Worm (Caenorhabditis elegans): Measurements from ENCODE around the gene asns-1.

asns-1 gene

DNA sequence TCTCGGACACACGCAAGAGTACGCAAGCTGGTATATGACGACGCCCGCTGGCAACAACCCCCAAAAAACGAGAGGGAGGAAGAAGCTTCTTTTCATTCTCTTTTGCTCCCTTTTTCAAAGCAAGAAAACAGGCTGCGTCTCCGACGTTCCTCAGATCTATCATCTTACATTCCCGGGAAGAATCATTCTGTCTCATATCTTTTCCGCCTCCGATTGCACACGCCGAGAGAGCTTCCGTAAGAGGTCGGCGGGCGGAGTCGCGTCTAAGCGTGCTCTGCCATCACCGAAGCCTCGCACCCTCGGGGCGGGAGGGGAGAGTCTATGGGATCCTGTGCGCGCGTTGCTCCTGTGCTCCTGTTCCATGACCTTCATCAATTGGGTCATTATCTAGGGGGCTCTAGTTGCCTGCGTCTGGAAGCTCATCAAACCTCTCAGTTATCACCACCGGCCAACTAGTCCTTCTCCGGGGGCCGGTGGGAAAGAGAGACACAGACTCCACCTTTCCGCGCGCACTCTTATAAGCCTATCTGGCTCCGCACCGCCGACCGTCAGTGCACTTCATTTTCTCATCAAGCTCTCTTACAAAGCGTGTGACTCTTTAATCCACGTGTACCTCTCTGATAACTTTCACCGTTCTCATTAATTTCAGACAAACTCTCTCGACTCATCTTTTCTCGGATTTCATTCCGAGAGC lies at the start of gene asns-1, which contains the start of gene slc-17.8:
TSS of gene asns-1 (plus strand) at position 644 of the 694 bp plus-strand sequence.
TSS of gene slc-17.8 (minus strand) at position 51 of the 694 bp plus-strand sequence.
- TF ChIP-seq snpc-4 (tag; optimal IDR thresholded peaks at IDR 0.05) (no peak), unc-86 (tag; optimal IDR thresholded peaks at IDR 0.05) (no peak), mab-9 (GFP tag; IDR thresholded peaks at IDR 0.05) (no peak), hlh-4 (tag; optimal IDR thresholded peaks at IDR 0.05) (no peak)

- no peak for TF ChIP-seq ceh-88 (GFP tag; IDR thresholded peaks at IDR 0.05)
Observed at ce11 chrV:8499407-8499806, 46.6 kb upstream of the asns-1 start.

- no peak for TF ChIP-seq nhr-28 (tag; optimal IDR thresholded peaks at IDR 0.05)
- TF ChIP-seq mab-9 (GFP tag; IDR thresholded peaks at IDR 0.05), result peak; percentile 86
- TF ChIP-seq swsn-7 (tag; optimal IDR thresholded peaks at IDR 0.05), result peak; percentile 94
- peak; percentile 91 for TF ChIP-seq xbp-1 (tag; optimal IDR thresholded peaks at IDR 0.05)
- peak; percentile 55 for TF ChIP-seq tlp-1 (tag; optimal IDR thresholded peaks at IDR 0.05)
- peak; percentile 35 for TF ChIP-seq Y116A8C.19 (tag; optimal IDR thresholded peaks at IDR 0.05; ENCODE audit: borderline replicate concordance)
- TF ChIP-seq unc-98 (GFP tag; IDR thresholded peaks at IDR 0.05), result peak; percentile 75
- TF ChIP-seq unc-86 (tag; optimal IDR thresholded peaks at IDR 0.05), result peak; percentile 89
- peak; percentile 73 to 81 for TF ChIP-seq efl-1 (optimal IDR thresholded peaks at IDR 0.05)
- peak; percentile 62 to 98 for TF ChIP-seq efl-1 (GFP tag; optimal IDR thresholded peaks at IDR 0.05 in 1 of 2)
- peak; percentile 33 for TF ChIP-seq blmp-1 (tag; optimal IDR thresholded peaks at IDR 0.05)
- TF ChIP-seq nhr-237 (tag; optimal IDR thresholded peaks at IDR 0.05), result peak; percentile 12
- peak; percentile 67 for TF ChIP-seq unc-62 (GFP tag; optimal IDR thresholded peaks at IDR 0.05)
- no peak for TF ChIP-seq lin-15B (tag; optimal IDR thresholded peaks at IDR 0.05)
- peak; percentile 62 for TF ChIP-seq vab-15 (tag; optimal IDR thresholded peaks at IDR 0.05)
- TF ChIP-seq alr-1 (tag; optimal IDR thresholded peaks at IDR 0.05; ENCODE audit: borderline replicate concordance), result no peak
- TF ChIP-seq mep-1 (tag; optimal IDR thresholded peaks at IDR 0.05), result peak; percentile 93
- TF ChIP-seq lin-35 (GFP tag; optimal IDR thresholded peaks at IDR 0.05), result peak; percentile 70 to 83
- peak; percentile 70 for TF ChIP-seq isw-1 (GFP tag; IDR thresholded peaks at IDR 0.05)
- peak; percentile 55 for TF ChIP-seq fkh-10 (GFP tag; optimal IDR thresholded peaks at IDR 0.05)
- peak; percentile 89 for TF ChIP-seq grh-1 (GFP tag; IDR thresholded peaks at IDR 0.05)
- peak; percentile 85 for TF ChIP-seq lin-14 (GFP tag; optimal IDR thresholded peaks at IDR 0.05)
- TF ChIP-seq C04F5.9 (tag; optimal IDR thresholded peaks at IDR 0.05), result peak; percentile 68
- TF ChIP-seq rnt-1 (tag; optimal IDR thresholded peaks at IDR 0.05), result peak; percentile 97
- TF ChIP-seq hlh-17 (GFP tag; optimal IDR thresholded peaks at IDR 0.05; ENCODE audit: borderline replicate concordance), result peak; percentile 69
- TF ChIP-seq nhr-12 (tag; optimal IDR thresholded peaks at IDR 0.05), result peak; percentile 39
- peak; percentile 92 for TF ChIP-seq ztf-4 (tag; optimal IDR thresholded peaks at IDR 0.05)
- TF ChIP-seq sup-37 (GFP tag; optimal IDR thresholded peaks at IDR 0.05), result peak; percentile 89
- TF ChIP-seq aly-2 (tag; optimal IDR thresholded peaks at IDR 0.05), result peak; percentile 96
- peak; percentile 64 for TF ChIP-seq nhr-77 (tag; optimal IDR thresholded peaks at IDR 0.05)
- no peak for TF ChIP-seq pqm-1 (tag; optimal IDR thresholded peaks at IDR 0.05)
- TF ChIP-seq nhr-20 (tag; optimal IDR thresholded peaks at IDR 0.05), result peak; percentile 93
- TF ChIP-seq nhr-85 (tag), result peak; percentile 95
- TF ChIP-seq unc-30 (tag; optimal IDR thresholded peaks at IDR 0.05), result peak; percentile 31
- TF ChIP-seq fos-1 (tag; optimal IDR thresholded peaks at IDR 0.05), result peak; percentile 89
- TF ChIP-seq nhr-71 (tag; optimal IDR thresholded peaks at IDR 0.05), result peak; percentile 94
- TF ChIP-seq nhr-76 (tag; optimal IDR thresholded peaks at IDR 0.05), result peak; percentile 95
- TF ChIP-seq lin-13 (GFP tag; optimal IDR thresholded peaks at IDR 0.05), result peak; percentile 52
- TF ChIP-seq pag-3 (tag; optimal IDR thresholded peaks at IDR 0.05; ENCODE audit: borderline replicate concordance, insufficient read depth), result peak; percentile 39
- peak; percentile 87 for TF ChIP-seq lir-3 (tag; optimal IDR thresholded peaks at IDR 0.05; ENCODE audit: poor library complexity)
- TF ChIP-seq jun-1 (tag; optimal IDR thresholded peaks at IDR 0.05), result peak; percentile 87
- TF ChIP-seq elt-3 (tag; optimal IDR thresholded peaks at IDR 0.05), result peak; percentile 9 to 87 (median 42)
- TF ChIP-seq sptf-1 (tag; optimal IDR thresholded peaks at IDR 0.05), result no peak
- TF ChIP-seq dsc-1 (tag; optimal IDR thresholded peaks at IDR 0.05), result peak; percentile 95
- TF ChIP-seq fkh-8 (tag; optimal IDR thresholded peaks at IDR 0.05), result peak; percentile 30
Observed at ce11 chrV:8500348-8500747, 45.6 kb upstream of the asns-1 start.
